Worm (Caenorhabditis elegans): ENCODE data around the gene K08F8.15.

DNA sequence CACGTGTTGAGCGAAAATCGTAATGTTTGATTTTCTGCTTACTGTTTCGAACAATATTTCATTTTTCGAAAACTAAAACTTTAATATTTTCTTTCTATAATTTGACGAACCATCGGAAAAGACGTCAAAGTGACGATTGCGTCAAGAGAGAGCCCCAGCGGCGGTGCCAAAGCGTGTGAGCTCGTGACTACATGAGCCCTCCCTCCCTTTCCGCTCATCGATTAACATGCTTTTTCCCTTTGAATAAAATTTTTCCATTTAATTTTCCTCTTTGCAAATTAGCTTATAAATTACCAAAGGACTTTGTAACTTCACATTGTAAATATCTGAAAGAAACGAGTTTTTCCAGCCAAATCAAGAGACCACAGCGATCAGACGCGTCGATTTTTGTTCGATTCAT, 23.6 kb upstream of the K08F8.15 start:
- TF ChIP-seq W03F9.2 (tag; optimal IDR thresholded peaks at IDR 0.05) (no peak), dao-5 (tag; optimal IDR thresholded peaks at IDR 0.05) (no peak)
